Worm (Caenorhabditis elegans) whole organism, young adult: ENCODE measurements around the gene wapl-1.

Experiments used
- B0035.1 ChIP-seq: sonication (generic microtip); optimal IDR thresholded peaks from 2 replicates; lab custom pipeline; 2016; ENCODE audit warnings: missing genetic modification characterization, mild to moderate bottlenecking, missing compliant biosample characterization, missing genotype, missing genetic modification reagents
- B0336.3 ChIP-seq: fragments of 200-800 bp; sonication (Bioruptor generic); IDR thresholded peaks from 2 replicates; pipeline ENCODE4 v1.3.6; 2022; ENCODE audit warnings: missing genetic modification characterization, missing compliant biosample characterization
- C17E4.6 ChIP-seq: fragments of 200-800 bp; sonication (Bioruptor generic); IDR thresholded peaks from 2 replicates; pipeline ENCODE4 v1.3.6; 2022; ENCODE audit warnings: missing genetic modification reagents, missing genetic modification characterization, missing compliant biosample characterization
- K11D2.4 ChIP-seq: fragments of 200-800 bp; sonication (Bioruptor generic); IDR thresholded peaks from 2 replicates; pipeline ENCODE4 v1.3.6; 2022; ENCODE audit warnings: missing genetic modification reagents, missing genetic modification characterization, missing compliant biosample characterization
- K12H6.12 ChIP-seq: fragments of 200-800 bp; sonication (Bioruptor generic); optimal IDR thresholded peaks from 2 replicates; lab custom pipeline; 2018; ENCODE audit warnings: mild to moderate bottlenecking, missing genetic modification characterization, missing compliant biosample characterization
- Y53G8AR.9 ChIP-seq: fragments of 200-800 bp; sonication (Bioruptor generic); conservative IDR thresholded peaks from 2 replicates; pipeline ENCODE4 v1.3.6; 2022; ENCODE audit warnings: missing genetic modification reagents, missing genetic modification characterization, missing compliant biosample characterization
- Y56A3A.18 ChIP-seq: fragments of 200-800 bp; sonication (Bioruptor generic); IDR thresholded peaks from 2 replicates; pipeline ENCODE4 v1.3.6; 2022; ENCODE audit warnings: missing genetic modification reagents, missing genetic modification characterization, missing compliant biosample characterization
- Y67H2A.10 ChIP-seq: fragments of 200-800 bp; sonication (Bioruptor generic); conservative IDR thresholded peaks from 2 replicates; pipeline ENCODE4 v1.3.6; 2022; ENCODE audit warnings: missing genetic modification reagents, missing genetic modification characterization, missing compliant biosample characterization
- Y95B8A.8 ChIP-seq: fragments of 200-800 bp; sonication (Bioruptor generic); IDR thresholded peaks from 2 replicates; pipeline ENCODE4 v1.3.6; 2022; ENCODE audit warnings: missing genetic modification reagents, missing genetic modification characterization, missing compliant biosample characterization
- ZK185.1 ChIP-seq: sonication (generic microtip); optimal IDR thresholded peaks from 2 replicates; lab custom pipeline; 2016; ENCODE audit warnings: mild to moderate bottlenecking, missing genetic modification characterization, missing compliant biosample characterization; ENCODE audit not compliant: poor library complexity, severe bottlenecking
- akir-1 ChIP-seq: fragments of 200-800 bp; sonication (Bioruptor generic); optimal IDR thresholded peaks from 2 replicates; lab custom pipeline; 2018; ENCODE audit warnings: mild to moderate bottlenecking, missing genetic modification characterization, moderate library complexity, missing compliant biosample characterization
- atf-7 ChIP-seq: sonication (generic microtip); optimal IDR thresholded peaks from 2 replicates; lab custom pipeline; 2017; ENCODE audit warnings: mild to moderate bottlenecking, missing genetic modification characterization, missing compliant biosample characterization
- bed-2 ChIP-seq: fragments of 200-800 bp; sonication (Bioruptor generic); IDR thresholded peaks from 2 replicates; pipeline ENCODE4 v1.3.6; 2022; ENCODE audit warnings: missing genetic modification reagents, missing genetic modification characterization, missing compliant biosample characterization
- egl-18 ChIP-seq: fragments of 200-800 bp; sonication (Bioruptor generic); IDR thresholded peaks from 2 replicates; pipeline ENCODE4 v1.3.6; 2022; ENCODE audit warnings: missing genetic modification reagents, missing genetic modification characterization, missing compliant biosample characterization
- egl-44 ChIP-seq: fragments of 200-800 bp; sonication (Bioruptor generic); IDR thresholded peaks from 2 replicates; pipeline ENCODE4 v1.3.6; 2022; ENCODE audit warnings: missing genetic modification reagents, missing genetic modification characterization, missing compliant biosample characterization
- egrh-3 ChIP-seq: fragments of 200-800 bp; sonication (Bioruptor generic); IDR thresholded peaks from 2 replicates; pipeline ENCODE4 v1.3.6; 2022; ENCODE audit warnings: missing genetic modification reagents, missing genetic modification characterization, missing compliant biosample characterization
- gei-17 ChIP-seq: fragments of 200-800 bp; sonication (Bioruptor generic); optimal IDR thresholded peaks from 2 replicates; lab custom pipeline; 2018; ENCODE audit warnings: mild to moderate bottlenecking, missing genetic modification characterization, missing compliant biosample characterization
- him-1 ChIP-seq: sonication (generic microtip); optimal IDR thresholded peaks from 2 replicates; lab custom pipeline; 2016; ENCODE audit warnings: missing genotype, missing genetic modification reagents, missing genetic modification characterization, missing compliant biosample characterization
- hlh-26 ChIP-seq: fragments of 200-800 bp; sonication (Bioruptor generic); conservative IDR thresholded peaks from 2 replicates; pipeline ENCODE4 v1.3.6; 2022; ENCODE audit warnings: missing genetic modification reagents, missing genetic modification characterization, missing compliant biosample characterization
- hmg-1.2 ChIP-seq: fragments of 200-800 bp; sonication (Bioruptor generic); IDR thresholded peaks from 2 replicates; pipeline ENCODE4 v1.3.6; 2022; ENCODE audit warnings: missing genetic modification reagents, missing genetic modification characterization, missing compliant biosample characterization
- let-526 ChIP-seq: fragments of 200-800 bp; sonication (Bioruptor generic); IDR thresholded peaks from 2 replicates; pipeline ENCODE4 v1.3.6; 2022; ENCODE audit warnings: missing genetic modification reagents, missing genetic modification characterization, missing compliant biosample characterization
- lin-40 ChIP-seq: sonication (generic microtip); optimal IDR thresholded peaks from 2 replicates; lab custom pipeline; 2016; ENCODE audit warnings: missing genetic modification characterization, mild to moderate bottlenecking, missing compliant biosample characterization, missing genotype, missing genetic modification reagents
- madf-10 ChIP-seq: sonication (generic microtip); optimal IDR thresholded peaks from 2 replicates; lab custom pipeline; 2016; ENCODE audit warnings: mild to moderate bottlenecking, missing genetic modification characterization, missing compliant biosample characterization
- madf-3 ChIP-seq: fragments of 200-800 bp; sonication (Bioruptor generic); IDR thresholded peaks from 2 replicates; pipeline ENCODE4 v1.3.6; 2022; ENCODE audit warnings: missing genetic modification reagents, missing genetic modification characterization, missing compliant biosample characterization
- mcd-1 ChIP-seq: fragments of 200-800 bp; sonication (Bioruptor generic); IDR thresholded peaks from 2 replicates; pipeline ENCODE4 v1.3.6; 2022; ENCODE audit warnings: missing genetic modification reagents, missing genetic modification characterization, missing compliant biosample characterization
- mes-4 ChIP-seq: sonication (generic microtip); optimal IDR thresholded peaks from 2 replicates; lab custom pipeline; 2016; ENCODE audit warnings: missing genotype, missing genetic modification characterization, missing compliant biosample characterization
- mxl-1 ChIP-seq: sonication (generic microtip); optimal IDR thresholded peaks from 2 replicates; lab custom pipeline; 2016; ENCODE audit warnings: missing genetic modification characterization, missing compliant biosample characterization
- nfyb-1 ChIP-seq: fragments of 200-800 bp; sonication (Bioruptor generic); IDR thresholded peaks from 2 replicates; pipeline ENCODE4 v1.3.6; 2022; ENCODE audit warnings: missing genetic modification reagents, missing genetic modification characterization, missing compliant biosample characterization
- nhr-179 ChIP-seq: sonication (generic microtip); optimal IDR thresholded peaks from 2 replicates; lab custom pipeline; 2016; ENCODE audit warnings: mild to moderate bottlenecking, missing genetic modification characterization, missing compliant biosample characterization
- rcor-1 ChIP-seq: fragments of 200-800 bp; sonication (Bioruptor generic); IDR thresholded peaks from 2 replicates; pipeline ENCODE4 v1.3.6; 2022; ENCODE audit warnings: missing genetic modification reagents, missing genetic modification characterization, missing compliant biosample characterization
- repo-1 ChIP-seq: sonication (generic microtip); optimal IDR thresholded peaks from 2 replicates; lab custom pipeline; 2017; ENCODE audit warnings: mild to moderate bottlenecking, missing genetic modification characterization, missing compliant biosample characterization
- rpc-1 ChIP-seq, 2 experiments: fragments of 150-350 bp in 1 of 2; sonication (generic microtip) in 1 of 2; optimal IDR thresholded peaks; 2 replicates each; lab custom pipeline; 2014 to 2018; ENCODE audit warnings: missing biosample characterization in 1 of 2, missing genetic modification characterization in 1 of 2, missing genetic modification reagents in 1 of 2, missing genotype in 1 of 2
- snpc-4 ChIP-seq, 5 experiments: fragments of 150-350 bp in 1 of 5; sonication (generic microtip) in 4 of 5; optimal IDR thresholded peaks; 2 replicates each; lab custom pipeline; 2014 to 2018; ENCODE audit warnings: missing genetic modification characterization in 5 of 5, missing biosample characterization in 3 of 5, antibody characterized with exemption in 2 of 5, mild to moderate bottlenecking in 2 of 5, missing compliant biosample characterization in 2 of 5, missing genotype in 2 of 5, moderate library complexity in 2 of 5, missing genetic modification reagents in 1 of 5
- somi-1 ChIP-seq: fragments of 200-800 bp; sonication (Bioruptor generic); optimal IDR thresholded peaks from 2 replicates; lab custom pipeline; 2018; ENCODE audit warnings: mild to moderate bottlenecking, missing genetic modification characterization, missing compliant biosample characterization
- tlf-1 ChIP-seq: fragments of 200-800 bp; sonication (Bioruptor generic); optimal IDR thresholded peaks from 2 replicates; lab custom pipeline; 2018; ENCODE audit warnings: mild to moderate bottlenecking, missing genetic modification characterization, missing compliant biosample characterization
- zfh-2 ChIP-seq: fragments of 200-800 bp; sonication (Bioruptor generic); conservative IDR thresholded peaks from 2 replicates; pipeline ENCODE4 v1.3.6; 2022; ENCODE audit warnings: missing genetic modification reagents, missing genetic modification characterization, missing compliant biosample characterization

The wapl-1 gene

DNA sequence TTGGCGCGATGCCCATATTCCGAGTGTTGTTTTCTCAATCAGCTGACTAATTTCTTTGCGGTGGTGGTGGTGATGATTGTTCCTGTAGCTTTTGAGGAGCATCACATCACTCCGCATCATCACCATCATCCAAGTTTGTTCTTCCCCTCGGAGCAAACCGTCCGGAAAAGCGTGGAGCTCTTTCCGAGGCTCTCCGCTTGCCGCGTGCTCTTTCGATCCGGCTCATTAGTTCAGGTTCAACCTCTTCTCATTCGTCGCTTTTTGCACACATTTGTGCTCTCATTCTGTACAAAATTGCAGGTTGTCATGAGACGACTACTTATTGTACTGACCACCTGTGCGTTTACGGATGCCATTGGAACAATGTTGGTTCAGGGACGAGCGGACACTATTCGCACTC lies 19.6 kb upstream of the wapl-1 start, which contains the start of gene M01H9.5:
Gene M01H9.5 (plus strand): TSS at position 301 of the 400 bp plus-strand sequence.
- no peak for TF ChIP-seq rpc-1 (optimal IDR thresholded peaks at IDR 0.05; lab: Kevin White, UChicago)
- no peak for TF ChIP-seq rpc-1 (tag; optimal IDR thresholded peaks at IDR 0.05; lab: Kevin White, UChicago)
- TF ChIP-seq Y67H2A.10 (GFP tag; lab: Robert Waterston, UW): no peak
- no peak for TF ChIP-seq egl-18 (GFP tag; lab: Robert Waterston, UW)
- TF ChIP-seq gei-17 (GFP tag; lab: Kevin White, UChicago): no peak
- no peak for TF ChIP-seq Y53G8AR.9 (GFP tag; lab: Robert Waterston, UW)
- no peak for TF ChIP-seq atf-7 (tag; lab: Kevin White, UChicago)
- TF ChIP-seq ZK185.1 (tag; lab: Kevin White, UChicago): no peak
- TF ChIP-seq bed-2 (GFP tag; lab: Robert Waterston, UW): no peak

- TF ChIP-seq ZK185.1 (tag; lab: Kevin White, UChicago): no peak
- peak; percentile 39; the same call in 1 of the 2 replicates for TF ChIP-seq hmg-1.2 (GFP tag; lab: Robert Waterston, UW)
Observed at ce11 chrIV:4463132-4463531, 17.6 kb upstream of the wapl-1 start, which contains the start of gene M01H9.2. Gene M01H9.2 (minus strand): TSS chrIV:4463232.

- TF ChIP-seq nhr-179 (no peak), ZK185.1 (tag; lab: Kevin White, UChicago) (no peak), atf-7 (tag; lab: Kevin White, UChicago) (no peak), egl-18 (GFP tag; lab: Robert Waterston, UW) (0 out of 2 replicates have a peak, but pooled peaks have one; percentile 60), akir-1 (GFP tag; lab: Kevin White, UChicago) (no peak), nfyb-1 (GFP tag; lab: Robert Waterston, UW) (0 out of 2 replicates have a peak, but pooled peaks have one; percentile 41)
Observed at ce11 chrIV:4459342-4459741, 13.8 kb upstream of the wapl-1 start.

ce11 chrIV:4456658-4457057 lies 11.1 kb upstream of the wapl-1 start:
- TF ChIP-seq K11D2.4 (GFP tag; lab: Robert Waterston, UW): no peak
- no peak for TF ChIP-seq hlh-26 (GFP tag; lab: Robert Waterston, UW)
- TF ChIP-seq tlf-1 (GFP tag; lab: Kevin White, UChicago): no peak
- no peak for TF ChIP-seq mes-4
- no peak for TF ChIP-seq C17E4.6
- TF ChIP-seq Y95B8A.8 (GFP tag; lab: Robert Waterston, UW): no peak
- TF ChIP-seq somi-1 (GFP tag; lab: Kevin White, UChicago): no peak
- no peak for TF ChIP-seq rcor-1 (GFP tag; lab: Robert Waterston, UW)
- no peak for TF ChIP-seq him-1 (tag; lab: Kevin White, UChicago)
- no peak for TF ChIP-seq B0035.1 (tag; lab: Kevin White, UChicago)
- no peak for TF ChIP-seq madf-3 (GFP tag; lab: Robert Waterston, UW)
- no peak for TF ChIP-seq let-526
- no peak for TF ChIP-seq mxl-1 (tag; lab: Kevin White, UChicago)
- TF ChIP-seq repo-1 (tag; lab: Kevin White, UChicago): no peak

- peak; percentile 45; the same call in 1 of the 2 replicates for TF ChIP-seq hmg-1.2 (GFP tag; lab: Robert Waterston, UW)
- peak; percentile 71; the same call in 1 of the 2 replicates for TF ChIP-seq egl-44 (GFP tag; lab: Robert Waterston, UW)
- TF ChIP-seq snpc-4 (GFP tag; optimal IDR thresholded peaks at IDR 0.05; lab: Kevin White, UChicago): no peak
- TF ChIP-seq snpc-4 (tag; optimal IDR thresholded peaks at IDR 0.05; lab: Kevin White, UChicago): peak in 1 of 4 experiments; percentile 28
- peak; percentile 32 for TF ChIP-seq lin-40 (tag; lab: Kevin White, UChicago)
- TF ChIP-seq K12H6.12 (tag; lab: Kevin White, UChicago): peak; percentile 5
- peak; percentile 7; the same call in 1 of the 2 replicates for TF ChIP-seq mcd-1 (GFP tag; lab: Robert Waterston, UW)
- TF ChIP-seq madf-10 (tag; lab: Kevin White, UChicago): no peak
- TF ChIP-seq zfh-2 (GFP tag; lab: Robert Waterston, UW): peak; percentile 88
- no peak for TF ChIP-seq B0035.1 (tag; lab: Kevin White, UChicago)
- no peak for TF ChIP-seq Y95B8A.8 (GFP tag; lab: Robert Waterston, UW)
- TF ChIP-seq atf-7 (tag; lab: Kevin White, UChicago): peak; percentile 53
- 0 out of 2 replicates have a peak, but pooled peaks have one; percentile 40 for TF ChIP-seq Y56A3A.18 (GFP tag; lab: Robert Waterston, UW)
- peak; percentile 49 for TF ChIP-seq egrh-3 (GFP tag; lab: Robert Waterston, UW)
- TF ChIP-seq B0336.3 (GFP tag; lab: Robert Waterston, UW): peak; percentile 36; the same call in 1 of the 2 replicates
- TF ChIP-seq, all 124 proteins: peak for 11
Observed at ce11 chrIV:4454330-4455173, 9.0 kb upstream of the wapl-1 start, which contains the start of gene R08C7.11. Gene R08C7.11 (minus strand): TSS chrIV:4454937.
